Fruit fly (Drosophila melanogaster) whole organism, embryonic: ENCODE measurements around the gene Paics.

ENCODE experiments used
- CG10274 ChIP-seq: fragments of 200-800 bp; sonication (Bioruptor generic); optimal IDR thresholded peaks from 3 replicates; lab custom pipeline; 2017; ENCODE audit warnings: missing biosample characterization, mild to moderate bottlenecking, missing genetic modification characterization
- CG1233 ChIP-seq: fragments of 200-800 bp; sonication (Bioruptor generic); optimal IDR thresholded peaks from 4 replicates; lab custom pipeline; 2018; ENCODE audit warnings: missing biosample characterization, mild to moderate bottlenecking, missing genetic modification characterization
- CG12391 ChIP-seq: fragments of 200-800 bp; sonication (Bioruptor generic); optimal IDR thresholded peaks from 3 replicates; lab custom pipeline; 2018; ENCODE audit warnings: missing biosample characterization, mild to moderate bottlenecking, missing genetic modification characterization, moderate library complexity
- CG15269 ChIP-seq: fragments of 200-800 bp; sonication (Bioruptor generic); optimal IDR thresholded peaks from 2 replicates; lab custom pipeline; 2018; ENCODE audit warnings: missing biosample characterization, mild to moderate bottlenecking, missing genetic modification characterization, moderate library complexity
- CG15479 ChIP-seq: fragments of 200-800 bp; sonication (Bioruptor generic); optimal IDR thresholded peaks from 3 replicates; lab custom pipeline; 2019; ENCODE audit warnings: missing biosample characterization, mild to moderate bottlenecking, missing genetic modification characterization, moderate library complexity
- CG2129 ChIP-seq: fragments of 200-800 bp; sonication (Bioruptor generic); IDR thresholded peaks from 2 replicates; pipeline ENCODE4 v1.3.6; 2022; ENCODE audit warnings: missing biosample characterization, missing genetic modification characterization; ENCODE audit not compliant: partially characterized antibody
- CG2199 ChIP-seq: fragments of 200-800 bp; sonication (Bioruptor generic); IDR thresholded peaks from 3 replicates; pipeline ENCODE4 v1.3.6; 2022; ENCODE audit warnings: missing biosample characterization, missing genetic modification characterization
- CG2712 ChIP-seq: fragments of 200-800 bp; optimal IDR thresholded peaks from 3 replicates; lab custom pipeline; 2019; ENCODE audit warnings: missing biosample characterization, mild to moderate bottlenecking, missing genetic modification characterization, moderate library complexity
- CG2889 ChIP-seq: fragments of 200-800 bp; sonication (Bioruptor generic); IDR thresholded peaks from 3 replicates; pipeline ENCODE4 v1.3.6; 2022; ENCODE audit warnings: missing biosample characterization, missing genetic modification characterization
- CG30020 ChIP-seq: fragments of 200-800 bp; optimal IDR thresholded peaks from 2 replicates; lab custom pipeline; 2019; ENCODE audit warnings: missing biosample characterization, mild to moderate bottlenecking, missing genetic modification characterization, moderate library complexity
- CG3065 ChIP-seq: fragments of 200-800 bp; sonication (Bioruptor generic); optimal IDR thresholded peaks from 2 replicates; lab custom pipeline; 2016; ENCODE audit warnings: missing biosample characterization, missing genetic modification characterization
- CG31365 ChIP-seq: fragments of 200-800 bp; sonication (Bioruptor generic); optimal IDR thresholded peaks from 2 replicates; lab custom pipeline; 2018; ENCODE audit warnings: missing biosample characterization, mild to moderate bottlenecking, missing genetic modification characterization
- CG34224 ChIP-seq: fragments of 200-800 bp; sonication (Bioruptor generic); IDR thresholded peaks from 3 replicates; pipeline ENCODE4 v1.3.6; 2022; ENCODE audit warnings: missing biosample characterization, missing genetic modification characterization; ENCODE audit not compliant: partially characterized antibody
- CG4282 ChIP-seq: fragments of 200-800 bp; sonication (Bioruptor generic); optimal IDR thresholded peaks from 2 replicates; lab custom pipeline; 2016; ENCODE audit warnings: missing biosample characterization, missing genetic modification characterization
- CG5180 ChIP-seq: fragments of 200-800 bp; sonication (Bioruptor generic); optimal IDR thresholded peaks from 3 replicates; lab custom pipeline; 2017; ENCODE audit warnings: missing biosample characterization, missing genetic modification characterization, mild to moderate bottlenecking, moderate library complexity, missing genetic modification reagents
- CG6683 ChIP-seq: fragments of 200-800 bp; sonication (Bioruptor generic); optimal IDR thresholded peaks from 2 replicates; lab custom pipeline; 2017; ENCODE audit warnings: missing biosample characterization, mild to moderate bottlenecking, missing genetic modification characterization, missing genetic modification reagents
- CG8290 ChIP-seq, 3 experiments: fragments of 200-800 bp; sonication (Bioruptor generic); optimal IDR thresholded peaks; 2 replicates each; lab custom pipeline; 2016 to 2019; ENCODE audit warnings: missing biosample characterization in 3 of 3, missing genetic modification characterization in 3 of 3, mild to moderate bottlenecking in 2 of 3, moderate library complexity in 1 of 3
- CG8359 ChIP-seq: fragments of 200-800 bp; sonication (Bioruptor generic); optimal IDR thresholded peaks from 2 replicates; lab custom pipeline; 2017; ENCODE audit warnings: missing biosample characterization, mild to moderate bottlenecking, missing genetic modification characterization, borderline replicate concordance
- D19A ChIP-seq: fragments of 200-800 bp; optimal IDR thresholded peaks from 3 replicates; lab custom pipeline; 2019; ENCODE audit warnings: missing biosample characterization, mild to moderate bottlenecking, missing genetic modification characterization, moderate library complexity
- Dek ChIP-seq: fragments of 200-800 bp; sonication (Bioruptor generic); optimal IDR thresholded peaks from 3 replicates; lab custom pipeline; 2019; ENCODE audit warnings: missing biosample characterization, mild to moderate bottlenecking, missing genetic modification characterization, moderate library complexity
- Doc3 ChIP-seq: fragments of 200-800 bp; sonication (Bioruptor generic); IDR thresholded peaks from 3 replicates; pipeline ENCODE4 v1.3.6; 2022; ENCODE audit warnings: missing biosample characterization, missing genetic modification characterization; ENCODE audit not compliant: partially characterized antibody
- Hmr ChIP-seq: fragments of 200-800 bp; sonication (Bioruptor generic); optimal IDR thresholded peaks from 3 replicates; lab custom pipeline; 2017; ENCODE audit warnings: mild to moderate bottlenecking, missing biosample characterization, missing genetic modification reagents, missing genetic modification characterization
- Jarid2 ChIP-seq: fragments of 200-800 bp; sonication (Bioruptor generic); optimal IDR thresholded peaks from 3 replicates; lab custom pipeline; 2017; ENCODE audit warnings: mild to moderate bottlenecking, missing biosample characterization, missing genetic modification reagents, missing genetic modification characterization
- Nf-YB ChIP-seq: fragments of 200-800 bp; sonication (Bioruptor generic); optimal IDR thresholded peaks from 3 replicates; lab custom pipeline; 2019; ENCODE audit warnings: missing biosample characterization, mild to moderate bottlenecking, missing genetic modification characterization, moderate library complexity
- Opbp ChIP-seq: fragments of 200-800 bp; sonication (Bioruptor generic); IDR thresholded peaks from 3 replicates; pipeline ENCODE4 v1.3.6; 2022; ENCODE audit warnings: missing biosample characterization, missing genetic modification characterization; ENCODE audit not compliant: partially characterized antibody
- Sin3A ChIP-seq: fragments of >200 bp; optimal IDR thresholded peaks from 2 replicates; lab custom pipeline; 2018
- Sox100B ChIP-seq: fragments of 200-800 bp; sonication (Bioruptor generic); optimal IDR thresholded peaks from 3 replicates; lab custom pipeline; 2018; ENCODE audit warnings: missing biosample characterization, mild to moderate bottlenecking, missing genetic modification characterization
- Xbp1 ChIP-seq: fragments of 200-800 bp; sonication (Bioruptor generic); optimal IDR thresholded peaks from 3 replicates; lab custom pipeline; 2016; ENCODE audit warnings: missing biosample characterization, mild to moderate bottlenecking, missing genetic modification characterization
- ac ChIP-seq: fragments of 200-800 bp; sonication (Bioruptor generic); optimal IDR thresholded peaks from 3 replicates; lab custom pipeline; 2017; ENCODE audit warnings: missing biosample characterization, mild to moderate bottlenecking, missing genetic modification characterization
- amos ChIP-seq: fragments of 200-800 bp; sonication (Bioruptor generic); IDR thresholded peaks from 2 replicates; pipeline ENCODE4 v1.3.6; 2022; ENCODE audit warnings: missing biosample characterization, missing genetic modification characterization; ENCODE audit not compliant: partially characterized antibody
- ash1 ChIP-seq: fragments of 200-800 bp; sonication (Bioruptor generic); optimal IDR thresholded peaks from 2 replicates; lab custom pipeline; 2018; ENCODE audit warnings: missing biosample characterization, mild to moderate bottlenecking, missing genetic modification characterization
- cg ChIP-seq: fragments of 200-800 bp; sonication (Bioruptor generic); optimal IDR thresholded peaks from 3 replicates; lab custom pipeline; 2019; ENCODE audit warnings: missing biosample characterization, mild to moderate bottlenecking, missing genetic modification characterization, moderate library complexity
- dimm ChIP-seq: fragments of 200-800 bp; sonication (Bioruptor generic); IDR thresholded peaks from 2 replicates; pipeline ENCODE4 v1.3.6; 2022; ENCODE audit warnings: missing biosample characterization, missing genetic modification characterization
- fd3F ChIP-seq: fragments of 200-800 bp; sonication (Bioruptor generic); optimal IDR thresholded peaks from 2 replicates; lab custom pipeline; 2018; ENCODE audit warnings: missing biosample characterization, mild to moderate bottlenecking, missing genetic modification characterization, moderate library complexity
- fru ChIP-seq: fragments of >200 bp; optimal IDR thresholded peaks from 2 replicates; lab custom pipeline; 2017
- gcm2 ChIP-seq: fragments of 200-800 bp; sonication (Bioruptor generic); optimal IDR thresholded peaks from 2 replicates; lab custom pipeline; 2016; ENCODE audit warnings: missing biosample characterization, missing genetic modification characterization
- gsb ChIP-seq: fragments of 200-800 bp; sonication (Bioruptor generic); IDR thresholded peaks from 2 replicates; pipeline ENCODE4 v1.3.6; 2022; ENCODE audit warnings: missing biosample characterization, missing genetic modification characterization
- hth ChIP-seq: fragments of >200 bp; optimal IDR thresholded peaks from 2 replicates; lab custom pipeline; 2017; ENCODE audit warnings: inconsistent platforms
- ken ChIP-seq: fragments of 200-800 bp; sonication (Bioruptor generic); IDR thresholded peaks from 3 replicates; pipeline ENCODE4 v1.3.6; 2022; ENCODE audit warnings: missing biosample characterization, missing genetic modification characterization
- lilli ChIP-seq: fragments of 200-800 bp; sonication (Bioruptor generic); optimal IDR thresholded peaks from 3 replicates; lab custom pipeline; 2016; ENCODE audit warnings: missing biosample characterization, missing genetic modification characterization
- lmd ChIP-seq: fragments of 200-800 bp; sonication (Bioruptor generic); IDR thresholded peaks from 2 replicates; pipeline ENCODE4 v1.3.6; 2022; ENCODE audit warnings: missing biosample characterization, missing genetic modification characterization
- lov ChIP-seq, 2 experiments: fragments of 200-800 bp in 1 of 2; fragments of >200 bp in 1 of 2; sonication (Bioruptor generic) in 1 of 2; IDR thresholded peaks in 1 of 2; optimal IDR thresholded peaks in 1 of 2; 2 replicates in 1 of 2; 3 replicates in 1 of 2; pipeline versions ENCODE4 v1.3.6 to Lab custom; 2017 to 2022; ENCODE audit warnings: missing biosample characterization in 1 of 2, missing genetic modification characterization in 1 of 2
- nom ChIP-seq: fragments of 200-800 bp; sonication (Bioruptor generic); optimal IDR thresholded peaks from 2 replicates; lab custom pipeline; 2017; ENCODE audit warnings: missing biosample characterization, missing genetic modification characterization, mild to moderate bottlenecking, moderate library complexity, missing genetic modification reagents
- onecut ChIP-seq: fragments of 200-800 bp; sonication (Bioruptor generic); IDR thresholded peaks from 2 replicates; pipeline ENCODE4 v1.3.6; 2022; ENCODE audit warnings: missing biosample characterization, missing genetic modification characterization
- p53 ChIP-seq: fragments of 200-800 bp; sonication (Bioruptor generic); optimal IDR thresholded peaks from 2 replicates; lab custom pipeline; 2016; ENCODE audit warnings: missing biosample characterization, missing genetic modification characterization
- sd ChIP-seq: fragments of 200-800 bp; sonication (Bioruptor generic); optimal IDR thresholded peaks from 3 replicates; lab custom pipeline; 2018; ENCODE audit warnings: missing biosample characterization, mild to moderate bottlenecking, missing genetic modification characterization, moderate library complexity
- shn ChIP-seq: fragments of 200-800 bp; sonication (Bioruptor generic); optimal IDR thresholded peaks from 3 replicates; lab custom pipeline; 2016; ENCODE audit warnings: missing biosample characterization, missing genetic modification characterization
- sqz ChIP-seq: fragments of 200-800 bp; sonication (Bioruptor generic); optimal IDR thresholded peaks from 3 replicates; lab custom pipeline; 2018; ENCODE audit warnings: missing biosample characterization, mild to moderate bottlenecking, missing genetic modification characterization
- toy ChIP-seq: fragments of 200-800 bp; sonication (Bioruptor generic); IDR thresholded peaks from 2 replicates; pipeline ENCODE4 v1.3.6; 2022; ENCODE audit warnings: missing biosample characterization, missing genetic modification characterization

Gene Paics

dm6 chrX:12741914-12742650, 18.3 kb downstream of the Paics start, which contains the start of gene Smr (continued):
- TF ChIP-seq CG34224 (GFP tag; lab: Robert Waterston, UW) (no peak), lilli (no peak), CG10274 (GFP tag; lab: Kevin White, UChicago) (no peak), Hmr (no peak), Doc3 (no peak), lov (optimal IDR thresholded peaks at IDR 0.05; lab: Kevin White, UChicago) (no peak), lov (GFP tag; IDR thresholded peaks at IDR 0.05; lab: Robert Waterston, UW) (no peak), CG8359 (GFP tag; lab: Kevin White, UChicago) (no peak), lmd (no peak), onecut (GFP tag; lab: Robert Waterston, UW) (no peak), ken (GFP tag; lab: Robert Waterston, UW) (no peak), CG3065 (GFP tag; lab: Kevin White, UChicago) (no peak), CG2129 (GFP tag; lab: Robert Waterston, UW) (no peak), CG12391 (no peak), Jarid2 (GFP tag; lab: Kevin White, UChicago) (peak; percentile 38), CG2889 (GFP tag; lab: Robert Waterston, UW) (no peak), amos (GFP tag; lab: Robert Waterston, UW) (peak; percentile 24; the same call in 1 of the 2 replicates), CG31365 (no peak), CG15269 (no peak), Opbp (GFP tag; lab: Robert Waterston, UW) (peak; percentile 25; the same call in 1 of the 3 replicates), gcm2 (GFP tag; lab: Kevin White, UChicago) (no peak), p53 (GFP tag; lab: Kevin White, UChicago) (peak; percentile 6), CG4282 (no peak), CG15479 (peak; percentile 12), Sox100B (GFP tag; lab: Kevin White, UChicago) (no peak), Dek (no peak), cg (peak; percentile 80), CG2199 (GFP tag; lab: Robert Waterston, UW) (no peak), fd3F (GFP tag; lab: Kevin White, UChicago) (no peak), Sin3A (no peak), CG6683 (GFP tag; lab: Kevin White, UChicago) (no peak), ac (GFP tag; lab: Kevin White, UChicago) (no peak), CG30020 (no peak), D19A (tag; lab: Kevin White, UChicago) (no peak), sd (tag; lab: Kevin White, UChicago) (no peak), ash1 (GFP tag; lab: Kevin White, UChicago) (peak; percentile 55), fru (lab: Kevin White, UChicago) (no peak), hth (lab: Kevin White, UChicago) (no peak), toy (no peak), gsb (GFP tag; lab: Robert Waterston, UW) (no peak), CG2712 (tag; lab: Kevin White, UChicago) (no peak), Nf-YB (GFP tag; lab: Kevin White, UChicago) (no peak), shn (GFP tag; lab: Kevin White, UChicago) (no peak), CG8290 (GFP tag; optimal IDR thresholded peaks at IDR 0.05; lab: Kevin White, UChicago) (no peak), CG8290 (tag; optimal IDR thresholded peaks at IDR 0.05; lab: Kevin White, UChicago) (peak in 1 of 2 experiments; percentile 33), dimm (GFP tag; lab: Robert Waterston, UW) (no peak), CG1233 (no peak), Xbp1 (GFP tag; lab: Kevin White, UChicago) (no peak), CG5180 (peak; percentile 99), sqz (GFP tag; lab: Kevin White, UChicago) (peak; percentile 64), nom (peak; percentile 28)
